Fruit fly (Drosophila melanogaster) whole organism, embryonic: ENCODE measurements around the gene Syx4.

Source experiments
- Asciz ChIP-seq: fragments of 200-800 bp; sonication (Bioruptor generic); optimal IDR thresholded peaks from 2 replicates; lab custom pipeline; 2017; ENCODE audit warnings: missing biosample characterization, mild to moderate bottlenecking, missing genetic modification characterization, missing genetic modification reagents
- Atf3 ChIP-seq: fragments of 200-800 bp; sonication (Bioruptor generic); optimal IDR thresholded peaks from 3 replicates; lab custom pipeline; 2016; ENCODE audit warnings: missing biosample characterization, missing genetic modification characterization
- B-H2 ChIP-seq: fragments of 200-800 bp; sonication (Bioruptor generic); optimal IDR thresholded peaks from 2 replicates; lab custom pipeline; 2018; ENCODE audit warnings: missing biosample characterization, mild to moderate bottlenecking, missing genetic modification characterization
- CG10462 ChIP-seq: fragments of 200-800 bp; sonication (Bioruptor generic); optimal IDR thresholded peaks from 2 replicates; lab custom pipeline; 2016; ENCODE audit warnings: missing biosample characterization, missing genetic modification characterization
- CG10959 ChIP-seq: fragments of 200-800 bp; sonication (Bioruptor generic); IDR thresholded peaks from 2 replicates; pipeline ENCODE4 v1.3.6; 2022; ENCODE audit warnings: missing biosample characterization, missing genetic modification characterization
- CG12299 ChIP-seq: fragments of 200-800 bp; sonication (Bioruptor generic); optimal IDR thresholded peaks from 2 replicates; lab custom pipeline; 2018; ENCODE audit warnings: missing biosample characterization, mild to moderate bottlenecking, missing genetic modification characterization
- CG12391 ChIP-seq: fragments of 200-800 bp; sonication (Bioruptor generic); optimal IDR thresholded peaks from 3 replicates; lab custom pipeline; 2018; ENCODE audit warnings: missing biosample characterization, mild to moderate bottlenecking, missing genetic modification characterization, moderate library complexity
- CG16813 ChIP-seq: fragments of 200-800 bp; sonication (Bioruptor generic); IDR thresholded peaks from 3 replicates; pipeline ENCODE4 v1.3.6; 2022; ENCODE audit warnings: missing biosample characterization, missing genetic modification characterization; ENCODE audit not compliant: partially characterized antibody
- CG17912 ChIP-seq: fragments of 200-800 bp; sonication (Bioruptor generic); optimal IDR thresholded peaks from 2 replicates; lab custom pipeline; 2018; ENCODE audit warnings: missing biosample characterization, mild to moderate bottlenecking, missing genetic modification characterization
- CG18011 ChIP-seq: fragments of 200-800 bp; sonication (Bioruptor generic); optimal IDR thresholded peaks from 2 replicates; lab custom pipeline; 2017; ENCODE audit warnings: missing biosample characterization, missing genetic modification characterization, mild to moderate bottlenecking, moderate library complexity, missing genotype
- CG2875 ChIP-seq: fragments of 200-800 bp; sonication (Bioruptor generic); optimal IDR thresholded peaks from 2 replicates; lab custom pipeline; 2017; ENCODE audit warnings: missing biosample characterization, mild to moderate bottlenecking, missing genetic modification characterization, missing genetic modification reagents
- CG30431 ChIP-seq: fragments of 200-800 bp; sonication (Bioruptor generic); optimal IDR thresholded peaks from 2 replicates; lab custom pipeline; 2017; ENCODE audit warnings: missing biosample characterization, missing genetic modification characterization
- CG4730 ChIP-seq: fragments of 200-800 bp; sonication (Bioruptor generic); IDR thresholded peaks from 2 replicates; pipeline ENCODE4 v1.3.6; 2022; ENCODE audit warnings: missing biosample characterization, missing genetic modification characterization
- CG6272 ChIP-seq: fragments of 200-800 bp; sonication (Bioruptor generic); IDR thresholded peaks from 2 replicates; pipeline ENCODE4 v1.3.6; 2022; ENCODE audit warnings: missing biosample characterization, missing genetic modification characterization
- CG6765 ChIP-seq: fragments of 200-800 bp; sonication (Bioruptor generic); optimal IDR thresholded peaks from 3 replicates; lab custom pipeline; 2017; ENCODE audit warnings: missing biosample characterization, mild to moderate bottlenecking, missing genetic modification characterization
- CG6854 ChIP-seq: fragments of 200-800 bp; sonication (Bioruptor generic); optimal IDR thresholded peaks from 3 replicates; lab custom pipeline; 2017; ENCODE audit warnings: missing biosample characterization, mild to moderate bottlenecking, missing genetic modification characterization
- CG7357 ChIP-seq: fragments of 200-800 bp; sonication (Bioruptor generic); IDR thresholded peaks from 3 replicates; pipeline ENCODE4 v1.3.6; 2022; ENCODE audit warnings: missing biosample characterization, missing genetic modification characterization
- CG7556 ChIP-seq: fragments of 200-800 bp; sonication (Bioruptor generic); optimal IDR thresholded peaks from 2 replicates; lab custom pipeline; 2017; ENCODE audit warnings: missing biosample characterization, mild to moderate bottlenecking, missing genetic modification characterization
- CG9215 ChIP-seq: fragments of 200-800 bp; sonication (Bioruptor generic); IDR thresholded peaks from 2 replicates; pipeline ENCODE4 v1.3.6; 2022; ENCODE audit warnings: missing biosample characterization, missing genetic modification characterization
- CG9727 ChIP-seq: fragments of 200-800 bp; sonication (Bioruptor generic); optimal IDR thresholded peaks from 3 replicates; lab custom pipeline; 2017; ENCODE audit warnings: missing biosample characterization, mild to moderate bottlenecking, missing genetic modification characterization
- Dfd ChIP-seq, 2 experiments: fragments of >200 bp; optimal IDR thresholded peaks; 2 replicates each; lab custom pipeline; 2017; ENCODE audit warnings: missing biosample characterization in 2 of 2, missing genetic modification characterization in 2 of 2
- Fer2 ChIP-seq: fragments of 200-800 bp; sonication (Bioruptor generic); optimal IDR thresholded peaks from 2 replicates; lab custom pipeline; 2018; ENCODE audit warnings: missing biosample characterization, mild to moderate bottlenecking, missing genetic modification characterization, moderate library complexity
- HLH54F ChIP-seq: fragments of 200-800 bp; sonication (Bioruptor generic); optimal IDR thresholded peaks from 3 replicates; lab custom pipeline; 2016; ENCODE audit warnings: missing biosample characterization, missing genetic modification characterization
- Hsf ChIP-seq: fragments of 200-800 bp; sonication (Bioruptor generic); optimal IDR thresholded peaks from 3 replicates; lab custom pipeline; 2016; ENCODE audit warnings: missing biosample characterization, missing genetic modification characterization
- Jarid2 ChIP-seq: fragments of 200-800 bp; sonication (Bioruptor generic); optimal IDR thresholded peaks from 3 replicates; lab custom pipeline; 2017; ENCODE audit warnings: mild to moderate bottlenecking, missing biosample characterization, missing genetic modification reagents, missing genetic modification characterization
- Neu2 ChIP-seq: fragments of 200-800 bp; sonication (Bioruptor generic); optimal IDR thresholded peaks from 3 replicates; lab custom pipeline; 2016; ENCODE audit warnings: missing biosample characterization, missing genetic modification characterization, borderline replicate concordance
- Oli ChIP-seq: fragments of 200-800 bp; sonication (Bioruptor generic); optimal IDR thresholded peaks from 2 replicates; lab custom pipeline; 2018; ENCODE audit warnings: missing biosample characterization, mild to moderate bottlenecking, missing genetic modification characterization, moderate library complexity
- PHDP ChIP-seq: fragments of 200-800 bp; sonication (Bioruptor generic); optimal IDR thresholded peaks from 3 replicates; lab custom pipeline; 2018; ENCODE audit warnings: missing biosample characterization, mild to moderate bottlenecking, missing genetic modification characterization, moderate library complexity
- Spps ChIP-seq: fragments of 200-800 bp; sonication (Bioruptor generic); optimal IDR thresholded peaks from 2 replicates; lab custom pipeline; 2018; ENCODE audit warnings: missing biosample characterization, mild to moderate bottlenecking, missing genetic modification characterization
- Xbp1 ChIP-seq: fragments of 200-800 bp; sonication (Bioruptor generic); optimal IDR thresholded peaks from 3 replicates; lab custom pipeline; 2016; ENCODE audit warnings: missing biosample characterization, mild to moderate bottlenecking, missing genetic modification characterization
- ato ChIP-seq: fragments of 200-800 bp; sonication (Bioruptor generic); IDR thresholded peaks from 2 replicates; pipeline ENCODE4 v1.3.6; 2022; ENCODE audit warnings: missing biosample characterization, missing genetic modification characterization; ENCODE audit not compliant: partially characterized antibody
- az2 ChIP-seq: fragments of 200-800 bp; sonication (Bioruptor generic); optimal IDR thresholded peaks from 3 replicates; lab custom pipeline; 2016; ENCODE audit warnings: missing biosample characterization, missing genetic modification characterization
- bowl ChIP-seq: fragments of 200-800 bp; sonication (Bioruptor generic); IDR thresholded peaks from 2 replicates; pipeline ENCODE4 v1.3.6; 2022; ENCODE audit warnings: missing biosample characterization, missing genetic modification characterization
- bsh ChIP-seq, 2 experiments: fragments of 200-800 bp; sonication (Bioruptor generic); optimal IDR thresholded peaks; 2 replicates each; lab custom pipeline; 2017 to 2018; ENCODE audit warnings: mild to moderate bottlenecking in 2 of 2, missing biosample characterization in 2 of 2, missing genetic modification characterization in 2 of 2, moderate library complexity in 1 of 2
- btn ChIP-seq: fragments of 200-800 bp; sonication (Bioruptor generic); optimal IDR thresholded peaks from 2 replicates; lab custom pipeline; 2016; ENCODE audit warnings: missing biosample characterization, missing genetic modification characterization
- chn ChIP-seq: fragments of 200-800 bp; sonication (Bioruptor generic); optimal IDR thresholded peaks from 2 replicates; lab custom pipeline; 2016; ENCODE audit warnings: missing biosample characterization, missing genetic modification characterization
- ci ChIP-seq: fragments of 200-800 bp; sonication (Bioruptor generic); IDR thresholded peaks from 3 replicates; pipeline ENCODE4 v1.3.6; 2022; ENCODE audit warnings: missing biosample characterization, missing genetic modification characterization
- corto ChIP-seq: fragments of 200-800 bp; sonication (Bioruptor generic); optimal IDR thresholded peaks from 2 replicates; lab custom pipeline; 2016; ENCODE audit warnings: missing biosample characterization, mild to moderate bottlenecking, missing genetic modification characterization, moderate library complexity
- eyg ChIP-seq: fragments of 200-800 bp; sonication (Bioruptor generic); optimal IDR thresholded peaks from 3 replicates; lab custom pipeline; 2016; ENCODE audit warnings: missing biosample characterization, missing genetic modification characterization
- fru ChIP-seq: fragments of >200 bp; optimal IDR thresholded peaks from 2 replicates; lab custom pipeline; 2017
- luna ChIP-seq: fragments of 200-800 bp; sonication (Bioruptor generic); optimal IDR thresholded peaks from 2 replicates; lab custom pipeline; 2016; ENCODE audit warnings: missing biosample characterization, missing genetic modification characterization
- otp ChIP-seq: fragments of 200-800 bp; sonication (Bioruptor generic); IDR thresholded peaks from 3 replicates; pipeline ENCODE4, ENCODE4 v1.3.6; 2022; ENCODE audit warnings: missing biosample characterization, missing genetic modification characterization
- pfk ChIP-seq: fragments of 200-800 bp; sonication (Bioruptor generic); optimal IDR thresholded peaks from 2 replicates; lab custom pipeline; 2018; ENCODE audit warnings: missing biosample characterization, mild to moderate bottlenecking, missing genetic modification characterization, moderate library complexity
- pnt ChIP-seq: fragments of 200-800 bp; sonication (Bioruptor generic); optimal IDR thresholded peaks from 3 replicates; lab custom pipeline; 2016; ENCODE audit warnings: missing biosample characterization, missing genetic modification characterization
- pzg ChIP-seq: fragments of 200-800 bp; sonication (Bioruptor generic); optimal IDR thresholded peaks from 3 replicates; lab custom pipeline; 2018; ENCODE audit warnings: missing biosample characterization, mild to moderate bottlenecking, missing genetic modification characterization, moderate library complexity
- sisA ChIP-seq: fragments of 200-800 bp; sonication (Bioruptor generic); IDR thresholded peaks from 2 replicates; pipeline ENCODE4 v1.3.6; 2022; ENCODE audit warnings: missing biosample characterization, missing genetic modification characterization
- slp2 ChIP-seq: fragments of 200-800 bp; sonication (Bioruptor generic); optimal IDR thresholded peaks from 2 replicates; lab custom pipeline; 2016; ENCODE audit warnings: missing biosample characterization, missing genetic modification characterization
- so ChIP-seq: fragments of 200-800 bp; sonication (Bioruptor generic); IDR thresholded peaks from 3 replicates; pipeline ENCODE4 v1.3.6; 2022; ENCODE audit warnings: missing biosample characterization, missing genetic modification characterization
- tgo ChIP-seq: fragments of 200-800 bp; sonication (Bioruptor generic); IDR thresholded peaks from 3 replicates; pipeline ENCODE4 v1.3.6; 2022; ENCODE audit warnings: missing biosample characterization, missing genetic modification characterization
- tx ChIP-seq: fragments of 200-800 bp; sonication (Bioruptor generic); optimal IDR thresholded peaks from 2 replicates; lab custom pipeline; 2016; ENCODE audit warnings: missing biosample characterization, missing genetic modification characterization
- vvl ChIP-seq: fragments of 200-800 bp; sonication (Bioruptor generic); IDR thresholded peaks from 2 replicates; pipeline ENCODE4 v1.3.6; 2022; ENCODE audit warnings: missing biosample characterization, missing genetic modification characterization

Syx4 gene

dm6 chrX:2786553-2787118, 42.8 kb upstream of the Syx4 start (continued):
- TF ChIP-seq CG18011 (GFP tag; lab: Kevin White, UChicago) (peak; percentile 66), CG10959 (GFP tag; lab: Robert Waterston, UW) (peak; percentile 80), Fer2 (tag; lab: Kevin White, UChicago) (peak; percentile 73), CG10462 (GFP tag; lab: Kevin White, UChicago) (peak; percentile 53), az2 (GFP tag; lab: Kevin White, UChicago) (peak; percentile 83), vvl (GFP tag; lab: Robert Waterston, UW) (peak; percentile 95), tgo (GFP tag; lab: Robert Waterston, UW) (peak; percentile 93), CG6765 (GFP tag; lab: Kevin White, UChicago) (peak; percentile 58), CG17912 (no peak), CG6854 (GFP tag; lab: Kevin White, UChicago) (peak; percentile 84), CG9215 (GFP tag; lab: Robert Waterston, UW) (peak; percentile 87), CG16813 (GFP tag; lab: Robert Waterston, UW) (no peak), btn (peak; percentile 75), bowl (GFP tag; lab: Robert Waterston, UW) (peak; percentile 89), pnt (peak; percentile 79), Atf3 (GFP tag; lab: Kevin White, UChicago) (peak; percentile 75), Hsf (GFP tag; lab: Kevin White, UChicago) (peak; percentile 91), sisA (GFP tag; lab: Robert Waterston, UW) (peak; percentile 92), Dfd (GFP tag; optimal IDR thresholded peaks at IDR 0.05; lab: Kevin White, UChicago) (no peak), otp (GFP tag; lab: Robert Waterston, UW) (peak; percentile 91), Neu2 (GFP tag; lab: Kevin White, UChicago) (peak; percentile 8), chn (peak; percentile 69), Xbp1 (GFP tag; lab: Kevin White, UChicago) (peak; percentile 90), HLH54F (GFP tag; lab: Kevin White, UChicago) (peak; percentile 86), luna (GFP tag; lab: Kevin White, UChicago) (peak; percentile 75), PHDP (tag; lab: Kevin White, UChicago) (peak; percentile 87), Jarid2 (GFP tag; lab: Kevin White, UChicago) (peak; percentile 64), eyg (GFP tag; lab: Kevin White, UChicago) (peak; percentile 78), bsh (GFP tag; optimal IDR thresholded peaks at IDR 0.05; lab: Kevin White, UChicago) (peak in 1 of 2 experiments; percentile 81), so (GFP tag; lab: Robert Waterston, UW) (peak; percentile 90), pzg (peak; percentile 5), corto (GFP tag; lab: Kevin White, UChicago) (peak; percentile 63), pfk (no peak), CG9727 (GFP tag; lab: Kevin White, UChicago) (peak; percentile 82), B-H2 (GFP tag; lab: Kevin White, UChicago) (no peak), CG6272 (GFP tag; lab: Robert Waterston, UW) (peak; percentile 85), ci (peak; percentile 93), CG12391 (peak; percentile 80), CG4730 (GFP tag; lab: Robert Waterston, UW) (peak; percentile 89), tx (GFP tag; lab: Kevin White, UChicago) (peak; percentile 82), CG12299 (tag; lab: Kevin White, UChicago) (peak; percentile 56), ato (GFP tag; lab: Robert Waterston, UW) (no peak), Asciz (GFP tag; lab: Kevin White, UChicago) (peak; percentile 79), Oli (tag; lab: Kevin White, UChicago) (peak; percentile 90), fru (lab: Kevin White, UChicago) (no peak), CG7357 (GFP tag; lab: Robert Waterston, UW) (peak; percentile 87), slp2 (peak; percentile 70), CG30431 (GFP tag; lab: Kevin White, UChicago) (peak; percentile 72), Spps (tag; lab: Kevin White, UChicago) (peak; percentile 10), CG7556 (peak; percentile 59), CG2875 (peak; percentile 61)
